Fruit fly (Drosophila melanogaster) whole organism, embryonic: Measurements from ENCODE around the gene spz5.

Experiments used
- CG2199 ChIP-seq: fragments of 200-800 bp; sonication (Bioruptor generic); IDR thresholded peaks from 3 replicates; pipeline ENCODE4 v1.3.6; 2022; ENCODE audit warnings: missing biosample characterization, missing genetic modification characterization
- CG6683 ChIP-seq: fragments of 200-800 bp; sonication (Bioruptor generic); optimal IDR thresholded peaks from 2 replicates; lab custom pipeline; 2017; ENCODE audit warnings: missing biosample characterization, mild to moderate bottlenecking, missing genetic modification characterization, missing genetic modification reagents
- CG7357 ChIP-seq: fragments of 200-800 bp; sonication (Bioruptor generic); IDR thresholded peaks from 3 replicates; pipeline ENCODE4 v1.3.6; 2022; ENCODE audit warnings: missing biosample characterization, missing genetic modification characterization
- Dek ChIP-seq: fragments of 200-800 bp; sonication (Bioruptor generic); optimal IDR thresholded peaks from 3 replicates; lab custom pipeline; 2019; ENCODE audit warnings: missing biosample characterization, mild to moderate bottlenecking, missing genetic modification characterization, moderate library complexity
- knrl ChIP-seq: fragments of 200-800 bp; sonication (Bioruptor generic); IDR thresholded peaks from 3 replicates; pipeline ENCODE4 v1.3.6; 2022; ENCODE audit warnings: missing biosample characterization, missing genetic modification characterization; ENCODE audit not compliant: partially characterized antibody
- oc ChIP-seq: fragments of 200-800 bp; sonication (Bioruptor generic); optimal IDR thresholded peaks from 2 replicates; lab custom pipeline; 2018; ENCODE audit warnings: missing biosample characterization, mild to moderate bottlenecking, missing genetic modification characterization, moderate library complexity
- pho ChIP-seq: fragments of 200-800 bp; sonication (Bioruptor generic); optimal IDR thresholded peaks from 2 replicates; lab custom pipeline; 2016; ENCODE audit warnings: missing biosample characterization, missing genetic modification characterization

- no peak for TF ChIP-seq pho
- TF ChIP-seq CG2199 (GFP tag; lab: Robert Waterston, UW): no peak
- TF ChIP-seq Dek (tag; lab: Kevin White, UChicago): no peak
- TF ChIP-seq CG6683: no peak
- TF ChIP-seq knrl (GFP tag; lab: Robert Waterston, UW): no peak
- TF ChIP-seq oc (tag; lab: Kevin White, UChicago): no peak
- no peak for TF ChIP-seq CG7357 (GFP tag; lab: Robert Waterston, UW)
Observed at dm6 chr3L:2854620-2855019, 37.3 kb downstream of the spz5 start.
